Worm (Caenorhabditis elegans): ENCODE results near the gene F59B1.2.
A peak's percentile ranks its signal among the peaks of the same experiment; 100 is the strongest.

The F59B1.2 gene

DNA sequence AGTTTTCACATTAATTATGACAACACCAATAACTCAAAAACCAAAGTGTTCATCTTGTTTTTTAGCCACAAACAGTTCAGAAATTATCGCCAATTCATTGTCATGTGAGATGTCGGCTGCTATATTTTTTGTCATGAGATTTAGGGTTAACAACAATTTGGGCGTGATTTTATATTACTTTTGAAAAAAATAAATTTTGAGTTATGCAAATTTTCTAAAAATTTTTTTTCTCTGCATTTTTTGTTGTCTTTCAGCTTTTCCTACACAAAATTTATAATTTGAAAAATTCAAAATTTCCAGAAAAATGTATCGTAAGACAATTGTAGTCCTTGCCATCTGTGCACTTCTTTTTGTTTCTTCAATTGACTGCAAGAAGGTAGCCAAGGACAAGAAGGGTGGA lies at the start of gene F59B1.2:
Gene F59B1.2 (plus strand): TSS at position 301 of the 400 bp plus-strand sequence.
- TF ChIP-seq odd-2 (tag; optimal IDR thresholded peaks at IDR 0.05), result no peak
- TF ChIP-seq hlh-30 (tag; optimal IDR thresholded peaks at IDR 0.05; ENCODE audit: insufficient read depth), result no peak
- no peak for TF ChIP-seq zip-5 (tag; optimal IDR thresholded peaks at IDR 0.05)
- TF ChIP-seq K02D7.2 (tag; optimal IDR thresholded peaks at IDR 0.05), result no peak
- TF ChIP-seq K09A11.1 (tag; optimal IDR thresholded peaks at IDR 0.05; ENCODE audit: insufficient read depth), result no peak
- TF ChIP-seq mec-3 (tag; optimal IDR thresholded peaks at IDR 0.05; ENCODE audit: borderline replicate concordance), result no peak
- no peak for TF ChIP-seq madf-2 (tag; optimal IDR thresholded peaks at IDR 0.05)
- no peak for TF ChIP-seq nhr-11 (tag; optimal IDR thresholded peaks at IDR 0.05)

- no peak for TF ChIP-seq syd-9 (tag; optimal IDR thresholded peaks at IDR 0.05)
- TF ChIP-seq ceh-14 (tag; optimal IDR thresholded peaks at IDR 0.05), result no peak
- no peak for TF ChIP-seq ceh-22 (tag; optimal IDR thresholded peaks at IDR 0.05)
- no peak for TF ChIP-seq hlh-30 (tag; optimal IDR thresholded peaks at IDR 0.05; ENCODE audit: insufficient read depth)
- no peak for TF ChIP-seq fkh-6 (tag; optimal IDR thresholded peaks at IDR 0.05)
- no peak for TF ChIP-seq C08G9.2 (tag; optimal IDR thresholded peaks at IDR 0.05)
- TF ChIP-seq ama-1 (optimal IDR thresholded peaks at IDR 0.05), result no peak
- TF ChIP-seq hlh-13 (GFP tag; optimal IDR thresholded peaks at IDR 0.05), result no peak
- no peak for TF ChIP-seq pros-1 (tag; optimal IDR thresholded peaks at IDR 0.05)
- no peak for TF ChIP-seq odd-2 (tag; optimal IDR thresholded peaks at IDR 0.05)
- no peak for TF ChIP-seq ceh-48 (tag; optimal IDR thresholded peaks at IDR 0.05)
- no peak for TF ChIP-seq zip-5 (tag; optimal IDR thresholded peaks at IDR 0.05)
- no peak for TF ChIP-seq nfya-1 (tag; optimal IDR thresholded peaks at IDR 0.05)
- TF ChIP-seq T23F11.4 (GFP tag; optimal IDR thresholded peaks at IDR 0.05), result no peak
- no peak for TF ChIP-seq ceh-45 (GFP tag; IDR thresholded peaks at IDR 0.05)
- no peak for TF ChIP-seq ahr-1 (tag; optimal IDR thresholded peaks at IDR 0.05)
- no peak for TF ChIP-seq tbx-2 (tag; optimal IDR thresholded peaks at IDR 0.05)
- no peak for TF ChIP-seq ceh-2 (tag; optimal IDR thresholded peaks at IDR 0.05)
- TF ChIP-seq rnt-1 (tag; optimal IDR thresholded peaks at IDR 0.05), result no peak
Observed at ce11 chrV:3583622-3584021, 49.5 kb upstream of the F59B1.2 start.

DNA sequence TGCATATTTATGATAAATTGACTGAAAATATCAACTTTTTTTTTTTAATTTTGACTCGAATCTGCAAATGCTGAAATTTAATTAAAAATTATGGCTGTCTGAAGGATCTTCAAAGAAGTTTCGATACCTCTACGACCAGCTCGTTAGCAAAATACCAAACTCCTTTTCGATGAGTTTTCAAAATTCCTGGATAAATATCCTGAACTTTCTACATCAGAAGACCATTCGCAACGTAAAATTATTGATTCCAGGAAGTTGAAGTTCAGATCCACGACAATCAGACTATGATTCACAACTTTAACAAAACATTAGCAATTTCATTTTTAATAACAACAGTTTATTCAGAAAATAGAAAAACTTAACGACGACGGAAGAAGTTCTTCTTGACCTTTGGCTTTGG lies 48.1 kb upstream of the F59B1.2 start:
- TF ChIP-seq elt-2 (tag; optimal IDR thresholded peaks at IDR 0.05) (no peak), hlh-6 (tag; optimal IDR thresholded peaks at IDR 0.05) (no peak), K09A11.1 (tag; optimal IDR thresholded peaks at IDR 0.05; ENCODE audit: insufficient read depth) (no peak), hlh-13 (GFP tag; optimal IDR thresholded peaks at IDR 0.05) (no peak), T23F11.4 (GFP tag; optimal IDR thresholded peaks at IDR 0.05) (no peak), ets-4 (tag; optimal IDR thresholded peaks at IDR 0.05) (no peak), ahr-1 (tag; optimal IDR thresholded peaks at IDR 0.05) (no peak), odd-2 (tag; optimal IDR thresholded peaks at IDR 0.05) (no peak), ceh-2 (tag; optimal IDR thresholded peaks at IDR 0.05) (no peak), ceh-9 (tag; optimal IDR thresholded peaks at IDR 0.05) (no peak), syd-9 (tag; optimal IDR thresholded peaks at IDR 0.05) (no peak), lim-6 (tag; optimal IDR thresholded peaks at IDR 0.05) (no peak), unc-3 (GFP tag; conservative IDR thresholded peaks at IDR 0.05) (no peak), unc-3 (tag; optimal IDR thresholded peaks at IDR 0.05) (no peak), C08G9.2 (tag; optimal IDR thresholded peaks at IDR 0.05) (no peak), zip-5 (tag; optimal IDR thresholded peaks at IDR 0.05) (no peak)

DNA sequence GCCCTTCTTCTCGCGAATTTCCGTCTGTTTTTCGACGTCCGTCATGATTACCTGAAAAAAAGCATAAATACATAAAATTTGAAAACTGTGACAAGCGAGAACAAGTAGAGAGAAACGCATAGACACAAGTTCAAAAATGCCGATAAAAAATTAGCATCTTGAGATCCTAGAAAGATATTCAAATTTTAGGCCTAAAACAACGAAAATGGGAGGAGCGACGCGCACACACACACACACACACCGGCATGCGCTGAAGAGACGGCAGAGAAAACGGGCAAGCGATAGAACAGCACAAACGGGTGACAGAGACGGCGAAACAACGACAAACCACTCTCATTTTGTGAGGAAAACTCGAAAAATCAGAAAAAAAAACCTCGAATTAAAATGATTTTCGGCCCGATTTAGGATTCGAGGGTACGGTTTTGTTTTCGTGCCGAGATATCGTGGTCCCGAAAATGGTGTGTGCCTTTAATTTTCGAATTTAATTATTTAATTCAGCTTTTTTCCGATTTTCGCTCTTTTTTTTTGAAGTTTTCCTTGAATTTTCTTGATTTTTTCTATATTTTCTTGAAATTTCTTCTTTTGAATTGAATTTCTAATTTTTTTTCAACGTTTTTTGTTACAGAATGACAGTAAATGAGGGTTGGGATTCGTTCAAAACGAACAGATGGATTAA lies 47.0 kb upstream of the F59B1.2 start, which contains the start of the genes rpl-11.1 and T22F3.2:
Gene rpl-11.1 (minus strand): TSS at position 51 of the 676 bp plus-strand sequence.
Gene T22F3.2 (plus strand): TSS at position 626 of the 676 bp plus-strand sequence.
- TF ChIP-seq hlh-8 (tag; optimal IDR thresholded peaks at IDR 0.05) (no peak), nfya-1 (tag; optimal IDR thresholded peaks at IDR 0.05) (peak; percentile 14)

DNA sequence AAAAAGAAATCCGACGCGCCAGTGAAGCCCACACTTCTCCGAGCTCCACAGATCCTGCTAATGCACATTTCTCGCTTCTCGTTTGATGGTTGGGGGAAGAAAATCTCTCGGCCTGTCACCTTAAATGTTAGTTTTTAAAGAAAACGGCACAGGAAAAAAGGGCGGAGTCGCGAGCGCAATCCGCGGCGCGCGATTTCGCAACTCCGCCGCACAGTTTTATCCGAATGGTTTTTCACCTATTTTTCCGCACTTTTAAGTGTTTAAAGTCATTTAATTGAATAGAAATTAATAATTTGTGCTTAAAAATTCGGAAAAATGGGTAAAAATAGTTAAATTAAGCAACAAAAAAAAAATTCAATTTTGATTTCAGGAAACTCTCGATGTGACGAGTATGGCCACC lies 45.5 kb upstream of the F59B1.2 start:
- TF ChIP-seq pat-9 (tag; optimal IDR thresholded peaks at IDR 0.05) (peak; percentile 31), sox-2 (GFP tag; IDR thresholded peaks at IDR 0.05) (no peak; the same call in 1 of the 2 replicates), unc-55 (GFP tag; optimal IDR thresholded peaks at IDR 0.05) (no peak), ama-1 (optimal IDR thresholded peaks at IDR 0.05) (no peak), Y22D7AL.16 (tag; optimal IDR thresholded peaks at IDR 0.05) (no peak), C08G9.2 (tag; optimal IDR thresholded peaks at IDR 0.05) (no peak), ahr-1 (tag; optimal IDR thresholded peaks at IDR 0.05) (no peak), zip-5 (tag; optimal IDR thresholded peaks at IDR 0.05) (peak; percentile 16), ceh-2 (tag; optimal IDR thresholded peaks at IDR 0.05) (peak; percentile 39), npax-4 (tag; optimal IDR thresholded peaks at IDR 0.05) (peak; percentile 27), eyg-1 (tag; optimal IDR thresholded peaks at IDR 0.05) (no peak), K09A11.1 (tag; optimal IDR thresholded peaks at IDR 0.05; ENCODE audit: insufficient read depth) (peak; percentile 54), pha-2 (tag; optimal IDR thresholded peaks at IDR 0.05) (peak; percentile 80), ceh-30 (tag; optimal IDR thresholded peaks at IDR 0.05) (no peak), ceh-22 (tag; optimal IDR thresholded peaks at IDR 0.05) (no peak), unc-42 (tag; optimal IDR thresholded peaks at IDR 0.05) (no peak), pha-4 (tag; optimal IDR thresholded peaks at IDR 0.05) (no peak), ceh-9 (tag; optimal IDR thresholded peaks at IDR 0.05) (no peak), odd-2 (tag; optimal IDR thresholded peaks at IDR 0.05) (peak; percentile 66)

Measured in whole organism, late embryonic.